Worm (Caenorhabditis elegans) whole organism, L2 larva: ENCODE measurements around the gene phb-2.

Experiments used
- egl-27 ChIP-seq: sonication (generic microtip); optimal IDR thresholded peaks from 3 replicates; lab custom pipeline; 2017; ENCODE audit warnings: missing biosample characterization, missing genetic modification reagents, missing genetic modification characterization
- lsy-2 ChIP-seq, 2 experiments: fragments of 150-350 bp in 1 of 2; sonication (generic microtip) in 1 of 2; optimal IDR thresholded peaks; 2 replicates each; lab custom pipeline; 2014 to 2017; ENCODE audit warnings: missing biosample characterization in 2 of 2, missing genetic modification characterization in 2 of 2
- ztf-11 ChIP-seq: sonication (generic microtip); optimal IDR thresholded peaks from 2 replicates; lab custom pipeline; 2017; ENCODE audit warnings: missing biosample characterization, missing genetic modification characterization
- ztf-4 ChIP-seq: fragments of 150-350 bp; optimal IDR thresholded peaks from 2 replicates; lab custom pipeline; 2014; ENCODE audit warnings: missing biosample characterization, missing genetic modification characterization

- TF ChIP-seq egl-27 (no peak), ztf-11 (tag; lab: Kevin White, UChicago) (no peak), lsy-2 (tag; optimal IDR thresholded peaks at IDR 0.05; lab: Kevin White, UChicago) (no peak), ztf-4 (tag; lab: Kevin White, UChicago) (no peak)
These were observed 1.5 kb downstream of the phb-2 start for ce11 chrII:6252707-6253106.
